Fruit fly (Drosophila melanogaster): ENCODE data around the gene CG14722.

Gene CG14722

dm6 chr3R:11773325-11773998 lies 31.8 kb downstream of the CG14722 start (continued):
- TF ChIP-seq ab (GFP tag; optimal IDR thresholded peaks at IDR 0.05): no peak
- TF ChIP-seq Atf-2 (GFP tag; optimal IDR thresholded peaks at IDR 0.05): no peak
- TF ChIP-seq CG18476 (GFP tag; optimal IDR thresholded peaks at IDR 0.05): no peak
- no peak for TF ChIP-seq Hand (GFP tag; optimal IDR thresholded peaks at IDR 0.05)
- TF ChIP-seq Sry-β (GFP tag; optimal IDR thresholded peaks at IDR 0.05): no peak
- peak; percentile 89 for TF ChIP-seq pros (GFP tag; optimal IDR thresholded peaks at IDR 0.05)
- no peak for TF ChIP-seq bowl (GFP tag; IDR thresholded peaks at IDR 0.05)
- TF ChIP-seq Kr (GFP tag; optimal IDR thresholded peaks at IDR 0.05): peak; percentile 45
- TF ChIP-seq CG9876 (GFP tag; optimal IDR thresholded peaks at IDR 0.05): no peak
- TF ChIP-seq stc (GFP tag; IDR thresholded peaks at IDR 0.05): no peak
- no peak for TF ChIP-seq CG30020 (tag; optimal IDR thresholded peaks at IDR 0.05)
- no peak for TF ChIP-seq CG14441 (GFP tag; IDR thresholded peaks at IDR 0.05)
- TF ChIP-seq Spps (tag; optimal IDR thresholded peaks at IDR 0.05): peak; percentile 34
- no peak for TF ChIP-seq sima (GFP tag; optimal IDR thresholded peaks at IDR 0.05)
- TF ChIP-seq wor (GFP tag; IDR thresholded peaks at IDR 0.05): no peak
- peak; percentile 48 for TF ChIP-seq hbn (GFP tag; IDR thresholded peaks at IDR 0.05; ENCODE audit: partially characterized antibody)
- TF ChIP-seq fd3F (GFP tag; optimal IDR thresholded peaks at IDR 0.05): no peak
- no peak for TF ChIP-seq CG2889 (GFP tag; IDR thresholded peaks at IDR 0.05)
- no peak for TF ChIP-seq gsb-n (tag; optimal IDR thresholded peaks at IDR 0.05)
- no peak for TF ChIP-seq pb (GFP tag; optimal IDR thresholded peaks at IDR 0.05)
- TF ChIP-seq CG12219 (GFP tag; optimal IDR thresholded peaks at IDR 0.05): no peak
- no peak for TF ChIP-seq fd64A (GFP tag; optimal IDR thresholded peaks at IDR 0.05)
- peak; percentile 78 for TF ChIP-seq Med (GFP tag)

dm6 chr3R:11773999-11774397 lies 32.3 kb downstream of the CG14722 start:
- TF ChIP-seq dysf (GFP tag; IDR thresholded peaks at IDR 0.05) (peak; percentile 72), HLH4C (GFP tag; IDR thresholded peaks at IDR 0.05; ENCODE audit: partially characterized antibody) (no peak), dpn (GFP tag; optimal IDR thresholded peaks at IDR 0.05) (peak; percentile 6 to 58), Bdp1 (GFP tag; optimal IDR thresholded peaks at IDR 0.05) (no peak), Opbp (GFP tag; IDR thresholded peaks at IDR 0.05; ENCODE audit: partially characterized antibody) (no peak), CG32532 (GFP tag; IDR thresholded peaks at IDR 0.05) (no peak), gt (GFP tag; IDR thresholded peaks at IDR 0.05) (no peak), CG11247 (GFP tag; IDR thresholded peaks at IDR 0.05) (no peak), CG30020 (tag; optimal IDR thresholded peaks at IDR 0.05) (peak; percentile 54), Drgx (GFP tag; IDR thresholded peaks at IDR 0.05) (no peak), CG1647 (GFP tag; optimal IDR thresholded peaks at IDR 0.05) (no peak), CG15514 (GFP tag; optimal IDR thresholded peaks at IDR 0.05) (no peak), CG8944 (GFP tag; optimal IDR thresholded peaks at IDR 0.05) (peak; percentile 1), CG4282 (GFP tag; optimal IDR thresholded peaks at IDR 0.05) (no peak), CG9817 (tag; optimal IDR thresholded peaks at IDR 0.05) (peak; percentile 63), Hr39 (optimal IDR thresholded peaks at IDR 0.05) (no peak), trh (GFP tag; optimal IDR thresholded peaks at IDR 0.05) (no peak), bcd (GFP tag; optimal IDR thresholded peaks at IDR 0.05) (peak; percentile 63), zfh2 (GFP tag; optimal IDR thresholded peaks at IDR 0.05) (no peak), abd-A (tag; optimal IDR thresholded peaks at IDR 0.05) (peak; percentile 60), mirr (GFP tag; optimal IDR thresholded peaks at IDR 0.05) (no peak), da (GFP tag; optimal IDR thresholded peaks at IDR 0.05) (no peak), CG10654 (GFP tag; optimal IDR thresholded peaks at IDR 0.05) (peak; percentile 33), GATAe (GFP tag; conservative IDR thresholded peaks at IDR 0.05) (no peak), Oaz (GFP tag; IDR thresholded peaks at IDR 0.05) (0 out of 2 replicates have a peak, but pooled peaks have one; percentile 23), CG18476 (GFP tag; optimal IDR thresholded peaks at IDR 0.05) (peak; percentile 41), cg (GFP tag; optimal IDR thresholded peaks at IDR 0.05) (no peak), CG17612 (GFP tag; IDR thresholded peaks at IDR 0.05) (no peak), dm (GFP tag; optimal IDR thresholded peaks at IDR 0.05) (no peak), en (GFP tag; optimal IDR thresholded peaks at IDR 0.05) (no peak)
